Worm (Caenorhabditis elegans) whole organism, early embryonic: ENCODE results near the gene dgk-1.

Source experiments
- B0310.2 ChIP-seq: sonication (generic microtip); optimal IDR thresholded peaks from 2 replicates; lab custom pipeline; 2016; ENCODE audit warnings: mild to moderate bottlenecking, missing genetic modification characterization, missing compliant biosample characterization
- ama-1 ChIP-seq: fragments of 150-350 bp; optimal IDR thresholded peaks from 2 replicates; lab custom pipeline; 2014
- hmbx-1 ChIP-seq: sonication (generic microtip); optimal IDR thresholded peaks from 2 replicates; lab custom pipeline; 2016; ENCODE audit warnings: mild to moderate bottlenecking, missing genetic modification characterization, missing compliant biosample characterization
- pes-1 ChIP-seq: fragments of 200-800 bp; sonication (Bioruptor generic); IDR thresholded peaks from 2 replicates; pipeline ENCODE4 v1.3.6; 2022; ENCODE audit warnings: missing genetic modification reagents, missing genetic modification characterization, missing compliant biosample characterization
- scrt-1 ChIP-seq: fragments of 200-800 bp; sonication (Bioruptor generic); IDR thresholded peaks from 2 replicates; pipeline ENCODE4 v1.3.6; 2022; ENCODE audit warnings: missing genetic modification characterization, missing compliant biosample characterization
- tbx-37 ChIP-seq: fragments of 200-800 bp; sonication (Bioruptor generic); conservative IDR thresholded peaks from 2 replicates; pipeline ENCODE4 v1.3.6; 2022; ENCODE audit warnings: missing genetic modification reagents, missing genetic modification characterization, missing compliant biosample characterization

DNA sequence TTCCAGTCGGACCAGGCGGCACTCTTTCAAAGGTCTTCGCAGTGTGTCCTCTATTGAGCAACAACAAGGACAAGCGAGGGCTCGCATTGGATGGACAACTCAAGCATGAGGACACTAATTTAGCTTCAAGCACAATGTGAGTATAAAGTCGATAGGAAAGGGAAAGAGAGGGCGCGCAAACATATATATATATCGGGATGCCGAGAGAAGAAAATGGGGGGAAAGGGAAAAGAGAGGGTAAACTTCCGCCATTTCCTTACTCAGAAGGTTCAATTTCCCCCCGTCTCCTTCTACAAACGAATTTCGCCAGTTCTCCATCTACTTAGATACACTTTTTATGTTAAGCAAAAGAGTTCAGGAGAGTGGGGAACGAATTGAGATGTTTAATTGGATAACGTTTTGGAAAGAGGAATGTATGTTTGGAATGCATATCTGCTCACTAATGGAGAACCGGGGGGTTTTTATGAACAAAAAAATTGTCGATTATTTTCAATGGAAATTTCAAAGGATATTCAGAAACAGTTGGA lies 38.6 kb downstream of the dgk-1 start:
- TF ChIP-seq hmbx-1 (tag; lab: Kevin White, UChicago), result no peak
- no peak for TF ChIP-seq tbx-37 (GFP tag; lab: Robert Waterston, UW)
- TF ChIP-seq ama-1 (lab: Kevin White, UChicago), result no peak
- no peak for TF ChIP-seq pes-1 (GFP tag; lab: Robert Waterston, UW)
- no peak for TF ChIP-seq scrt-1
- TF ChIP-seq B0310.2 (tag; lab: Kevin White, UChicago), result no peak
